Worm (Caenorhabditis elegans) whole organism, midembryonic: ENCODE measurements around the gene T03F6.9.
"Not testable (repeated sequence)": the region's sequence is repeated elsewhere in the genome, so short reads cannot be mapped to it uniquely, and the experiment has no call there.

Source experiments
- T22C8.4 ChIP-seq: fragments of 200-800 bp; sonication (Bioruptor generic); IDR thresholded peaks from 2 replicates; pipeline ENCODE4 v1.3.6; 2022; ENCODE audit warnings: missing genetic modification characterization, missing compliant biosample characterization
- cog-1 ChIP-seq: sonication (generic microtip); optimal IDR thresholded peaks from 2 replicates; lab custom pipeline; 2016; ENCODE audit warnings: missing genetic modification characterization, missing compliant biosample characterization
- flt-1 ChIP-seq: fragments of 200-800 bp; sonication (Bioruptor generic); IDR thresholded peaks from 2 replicates; pipeline ENCODE4 v1.3.6; 2022; ENCODE audit warnings: missing genetic modification characterization, missing compliant biosample characterization
- klf-2 ChIP-seq: fragments of 200-800 bp; sonication (Bioruptor generic); conservative IDR thresholded peaks from 2 replicates; pipeline ENCODE4 v1.3.6; 2022; ENCODE audit warnings: missing genetic modification reagents, missing genetic modification characterization, missing compliant biosample characterization
- med-1 ChIP-seq: sonication (generic microtip); optimal IDR thresholded peaks from 2 replicates; lab custom pipeline; 2017; ENCODE audit warnings: missing genetic modification characterization, mild to moderate bottlenecking, missing compliant biosample characterization, antibody characterized with exemption, missing genetic modification reagents; ENCODE audit not compliant: insufficient read depth
- ref-1 ChIP-seq: fragments of 200-800 bp; sonication (Bioruptor generic); conservative IDR thresholded peaks from 2 replicates; pipeline ENCODE4 v1.3.6; 2022; ENCODE audit warnings: missing genetic modification reagents, missing genetic modification characterization, missing compliant biosample characterization
- tab-1 ChIP-seq: fragments of 200-800 bp; sonication (Bioruptor generic); IDR thresholded peaks from 2 replicates; pipeline ENCODE4 v1.3.6; 2022; ENCODE audit warnings: missing genetic modification characterization, missing compliant biosample characterization
- ztf-23 ChIP-seq: fragments of 200-800 bp; sonication (Bioruptor generic); IDR thresholded peaks from 2 replicates; pipeline ENCODE4 v1.3.6; 2022; ENCODE audit warnings: missing genetic modification reagents, missing genetic modification characterization, missing compliant biosample characterization
- ztf-29 ChIP-seq: fragments of 200-800 bp; sonication (Bioruptor generic); IDR thresholded peaks from 2 replicates; pipeline ENCODE4 v1.3.6; 2022; ENCODE audit warnings: missing genetic modification reagents, missing genetic modification characterization, missing compliant biosample characterization

The T03F6.9 gene

DNA sequence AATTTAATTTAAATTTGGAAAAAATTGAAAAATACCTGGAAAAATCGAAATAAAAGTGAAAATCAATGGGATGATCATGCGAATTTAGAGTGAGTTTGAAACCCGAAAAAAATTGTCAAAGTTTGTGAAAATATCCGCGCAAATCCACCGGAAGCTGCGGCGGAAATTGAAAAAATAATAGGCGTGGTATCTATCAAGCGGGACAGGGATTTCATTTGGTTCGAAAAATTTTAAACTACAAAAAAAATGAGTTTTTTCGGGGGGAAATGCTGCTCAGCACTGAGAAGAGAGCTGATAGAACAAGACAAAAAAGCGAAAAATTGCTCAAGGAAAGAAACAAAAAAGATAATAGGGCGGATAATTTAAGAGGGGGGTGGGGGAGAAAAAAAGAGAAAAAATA, at the start of gene T03F6.9:
TSS of gene T03F6.9 (minus strand) at position 101 of the 400 bp plus-strand sequence.
- TF ChIP-seq ztf-29 (no peak), med-1 (GFP tag; lab: Kevin White, UChicago) (no peak), ztf-23 (no peak), flt-1 (no peak), cog-1 (tag; lab: Kevin White, UChicago) (no peak)

DNA sequence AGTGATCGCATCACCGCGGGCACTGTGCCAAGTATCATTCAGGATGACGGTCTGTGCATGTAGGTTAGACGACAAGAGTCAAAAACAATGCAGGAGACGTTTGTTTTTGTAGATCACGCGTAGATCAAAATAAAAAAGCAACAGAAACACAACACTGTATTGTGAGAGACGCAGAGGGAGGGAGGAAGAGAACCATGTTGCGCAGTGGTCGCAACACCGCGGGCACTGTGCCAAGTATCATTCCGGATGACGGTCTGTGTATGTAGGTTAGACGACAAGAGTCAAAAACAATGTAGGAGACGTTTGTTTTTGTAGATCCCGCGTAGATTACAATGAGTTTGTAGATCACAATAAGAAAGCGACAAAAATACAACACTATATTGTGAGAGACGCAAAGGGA, 48.1 kb upstream of the T03F6.9 start:
- no peak for TF ChIP-seq klf-2

DNA sequence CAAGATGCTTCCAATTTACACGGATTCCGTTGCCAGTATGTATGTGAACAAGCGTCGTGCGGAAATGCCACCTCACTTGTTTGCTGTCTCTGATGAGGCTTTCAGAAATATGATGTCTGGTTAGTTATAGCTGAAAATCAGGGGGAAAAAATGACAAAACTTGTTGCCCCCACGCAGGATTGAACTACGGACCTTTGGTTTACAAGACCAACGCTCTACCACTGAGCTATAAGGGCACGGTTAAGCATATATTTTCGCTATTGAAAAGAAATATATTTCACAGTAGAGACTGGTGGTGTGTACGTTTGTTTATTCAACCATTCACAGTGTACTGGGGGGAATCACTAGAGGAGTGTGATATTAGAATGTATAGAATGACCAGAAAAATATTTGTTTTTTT, 40.3 kb upstream of the T03F6.9 start:
- TF ChIP-seq T22C8.4 (no peak), flt-1 (no peak), ztf-23 (no peak), med-1 (GFP tag; lab: Kevin White, UChicago) (no peak), cog-1 (tag; lab: Kevin White, UChicago) (no peak), tab-1 (GFP tag; lab: Robert Waterston, UW) (no peak), ref-1 (GFP tag; lab: Robert Waterston, UW) (no peak), ztf-29 (no peak), klf-2 (no peak)

DNA sequence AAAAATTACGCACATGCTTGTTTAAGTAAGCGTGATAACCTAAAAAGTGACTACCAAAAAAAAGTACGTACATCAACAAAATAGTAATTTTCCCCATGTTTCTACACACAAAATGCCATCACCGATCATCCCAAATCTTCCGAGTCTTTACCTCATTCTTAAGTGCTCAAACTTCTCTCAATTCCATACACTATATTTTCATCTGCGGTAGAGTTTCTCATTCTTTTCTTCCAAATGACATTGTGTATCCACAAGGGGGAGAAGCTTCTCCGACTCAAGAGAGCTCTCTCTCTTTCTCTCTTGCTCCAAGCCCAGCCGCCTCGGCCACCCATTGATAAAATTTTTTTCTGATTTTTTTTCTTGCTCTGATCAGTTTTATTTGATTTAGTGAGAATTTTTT, 38.6 kb upstream of the T03F6.9 start, which contains the start of gene myo-6:
TSS of gene myo-6 (plus strand) at position 301 of the 400 bp plus-strand sequence.
- TF ChIP-seq ztf-29, result no peak
- TF ChIP-seq tab-1 (GFP tag; lab: Robert Waterston, UW), result no peak
- TF ChIP-seq med-1 (GFP tag; lab: Kevin White, UChicago), result no peak
- no peak for TF ChIP-seq T22C8.4
- TF ChIP-seq flt-1, result no peak
- no peak for TF ChIP-seq ref-1 (GFP tag; lab: Robert Waterston, UW)
- TF ChIP-seq cog-1 (tag; lab: Kevin White, UChicago), result no peak
- TF ChIP-seq klf-2, result no peak
- TF ChIP-seq ztf-23, result no peak

DNA sequence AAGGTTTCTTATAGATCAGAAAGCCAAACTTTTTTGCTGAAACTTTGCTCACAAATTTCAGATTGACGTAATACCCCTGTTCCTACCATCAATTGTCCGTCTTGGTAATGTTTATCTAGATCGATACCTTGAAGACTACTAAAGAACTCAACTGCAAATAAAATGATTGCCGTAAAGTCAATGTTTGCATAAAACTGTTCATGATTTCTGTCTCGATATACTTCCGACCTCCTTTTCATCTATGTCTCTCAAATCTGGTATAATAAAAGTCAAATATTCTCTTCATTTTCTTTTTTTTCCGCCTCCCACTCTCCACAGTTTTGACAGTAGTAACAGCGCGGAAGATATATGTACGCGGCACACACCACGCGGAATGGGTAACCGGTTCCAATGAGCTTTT, 34.6 kb upstream of the T03F6.9 start, which contains the start of gene nas-1:
TSS of gene nas-1 (plus strand) at position 301 of the 400 bp plus-strand sequence.
- no peak for TF ChIP-seq med-1 (GFP tag; lab: Kevin White, UChicago)
- TF ChIP-seq tab-1 (GFP tag; lab: Robert Waterston, UW), result no peak
- no peak for TF ChIP-seq T22C8.4
- TF ChIP-seq ztf-29, result no peak
- no peak for TF ChIP-seq klf-2
- no peak for TF ChIP-seq cog-1 (tag; lab: Kevin White, UChicago)

DNA sequence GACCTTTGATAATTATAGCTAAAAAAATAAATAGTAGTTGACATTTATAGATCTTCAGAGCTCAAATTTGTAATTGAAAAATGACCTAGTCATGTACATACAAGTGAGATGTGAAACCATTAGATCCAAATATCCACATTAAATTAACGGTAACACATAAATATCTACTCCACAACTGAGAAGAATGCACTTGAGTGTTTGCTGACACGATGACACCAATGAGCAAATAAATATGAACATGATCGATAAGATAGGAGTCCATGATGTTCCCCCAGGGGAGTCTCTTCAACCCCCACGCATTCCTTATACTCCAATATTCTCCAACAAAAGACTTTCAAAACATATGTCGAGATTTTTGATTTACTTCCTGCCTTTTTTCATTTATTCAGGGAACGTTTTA, 33.5 kb upstream of the T03F6.9 start, which contains the start of gene ttr-52:
TSS of gene ttr-52 (plus strand) at position 301 of the 400 bp plus-strand sequence.
- TF ChIP-seq ref-1 (GFP tag; lab: Robert Waterston, UW) (no peak), cog-1 (tag; lab: Kevin White, UChicago) (no peak), ztf-23 (no peak)

DNA sequence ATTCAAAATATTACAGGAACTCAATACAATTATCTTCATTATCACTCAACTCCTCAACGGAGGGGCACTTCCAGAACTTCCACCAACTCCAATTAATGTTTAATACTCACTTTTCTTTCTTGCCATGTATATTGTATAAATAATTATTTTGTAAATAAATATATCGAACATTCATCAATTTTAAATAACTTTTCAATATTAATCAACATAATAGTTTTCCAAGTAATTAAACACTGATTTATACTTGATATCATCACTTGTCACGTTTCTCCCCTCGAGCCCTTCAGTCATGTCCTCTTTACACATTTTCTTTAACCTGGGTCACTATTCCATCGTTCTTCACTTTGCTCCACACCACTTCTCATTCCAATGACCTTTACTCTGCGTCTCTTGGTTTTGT, 32.1 kb upstream of the T03F6.9 start, which contains the start of gene mig-18:
TSS of gene mig-18 (plus strand) at position 301 of the 400 bp plus-strand sequence.
- TF ChIP-seq flt-1 (no peak), cog-1 (tag; lab: Kevin White, UChicago) (no peak), T22C8.4 (no peak), ref-1 (GFP tag; lab: Robert Waterston, UW) (no peak), tab-1 (GFP tag; lab: Robert Waterston, UW) (no peak), med-1 (GFP tag; lab: Kevin White, UChicago) (no peak), ztf-29 (no peak), klf-2 (no peak), ztf-23 (no peak)

DNA sequence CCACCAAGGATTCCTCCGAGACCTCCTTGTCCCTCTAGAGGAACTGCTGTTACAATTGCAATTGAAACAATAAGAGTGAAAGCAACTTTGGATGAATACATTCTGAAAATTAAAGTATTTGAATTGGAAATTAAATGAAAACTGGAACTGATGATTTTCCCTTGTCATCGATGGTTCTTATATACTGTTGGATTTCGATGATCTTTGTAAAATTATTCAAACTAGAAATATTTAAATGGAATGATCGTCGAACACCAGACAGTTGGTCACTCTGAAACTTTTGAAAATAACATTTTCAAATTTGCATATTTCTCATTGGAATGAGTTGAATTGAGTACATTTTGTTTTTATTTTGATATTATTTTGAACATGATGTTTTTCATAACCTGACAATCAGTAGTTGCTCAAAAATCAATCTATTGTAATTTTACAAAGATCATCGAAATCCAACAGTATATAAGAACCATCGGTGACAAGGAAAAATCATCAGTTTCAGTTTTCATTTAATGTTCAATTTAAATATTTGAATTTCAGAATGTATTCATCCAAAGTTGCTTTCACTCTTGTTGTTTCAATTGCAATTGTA, 30.9 kb upstream of the T03F6.9 start, which contains the start of the genes srlf-9 and srlf-10:
TSS of gene srlf-9 (minus strand) at position 101 of the 586 bp plus-strand sequence.
TSS of gene srlf-10 (plus strand) at position 536 of the 586 bp plus-strand sequence.
- TF ChIP-seq T22C8.4; tab-1 (GFP tag; lab: Robert Waterston, UW); klf-2: not testable (repeated sequence)

DNA sequence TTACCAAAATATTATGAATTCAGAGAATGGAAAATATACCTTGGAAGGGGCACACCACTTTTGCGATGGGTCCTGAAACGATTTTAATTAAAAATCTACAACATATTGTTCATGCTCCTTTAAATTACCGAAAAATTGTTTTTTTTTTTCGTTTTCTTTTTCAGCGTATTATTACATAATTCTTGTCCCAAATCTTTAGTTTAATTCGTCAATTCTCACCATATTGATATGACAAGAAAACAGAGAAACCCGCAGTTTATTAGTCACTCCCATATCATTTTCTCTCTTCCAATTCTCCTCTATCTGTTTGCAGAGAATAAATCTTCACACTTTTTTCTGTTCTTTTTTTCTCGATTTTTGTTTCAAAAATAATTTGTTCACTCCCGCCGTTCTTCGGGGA, 24.4 kb upstream of the T03F6.9 start, which contains the start of gene F11F1.1:
TSS of gene F11F1.1 (plus strand) at position 301 of the 400 bp plus-strand sequence.
- TF ChIP-seq tab-1 (GFP tag; lab: Robert Waterston, UW) (no peak), klf-2 (no peak), cog-1 (tag; lab: Kevin White, UChicago) (no peak), ztf-29 (no peak), T22C8.4 (no peak), ref-1 (GFP tag; lab: Robert Waterston, UW) (no peak), flt-1 (no peak), ztf-23 (no peak), med-1 (GFP tag; lab: Kevin White, UChicago) (no peak)

DNA sequence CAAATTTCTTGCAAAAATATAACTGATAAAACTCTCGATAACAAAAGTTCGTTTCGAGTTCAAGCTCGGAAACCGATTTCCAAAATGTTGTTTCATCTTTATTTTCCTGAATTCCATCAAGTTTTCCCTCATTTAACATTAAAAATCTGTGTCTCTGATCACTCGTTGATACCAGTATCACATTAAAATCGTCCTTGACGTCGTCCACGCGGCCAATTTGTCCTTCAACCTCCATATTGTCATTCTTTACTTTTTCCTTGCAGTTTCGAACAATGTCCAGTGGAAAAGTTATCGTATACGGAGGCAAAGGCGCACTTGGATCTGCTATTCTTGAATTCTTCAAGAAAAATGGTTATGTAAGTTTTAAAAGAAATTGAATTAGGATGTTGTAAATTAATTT, 22.8 kb upstream of the T03F6.9 start, which contains the start of gene qdpr-1:
TSS of gene qdpr-1 (plus strand) at position 264 of the 400 bp plus-strand sequence.
- TF ChIP-seq ztf-29, result no peak
- no peak for TF ChIP-seq med-1 (GFP tag; lab: Kevin White, UChicago)
- no peak for TF ChIP-seq T22C8.4
- TF ChIP-seq ztf-23, result no peak
- TF ChIP-seq cog-1 (tag; lab: Kevin White, UChicago), result no peak
- TF ChIP-seq tab-1 (GFP tag; lab: Robert Waterston, UW), result no peak
- TF ChIP-seq flt-1, result no peak
- no peak for TF ChIP-seq ref-1 (GFP tag; lab: Robert Waterston, UW)

DNA sequence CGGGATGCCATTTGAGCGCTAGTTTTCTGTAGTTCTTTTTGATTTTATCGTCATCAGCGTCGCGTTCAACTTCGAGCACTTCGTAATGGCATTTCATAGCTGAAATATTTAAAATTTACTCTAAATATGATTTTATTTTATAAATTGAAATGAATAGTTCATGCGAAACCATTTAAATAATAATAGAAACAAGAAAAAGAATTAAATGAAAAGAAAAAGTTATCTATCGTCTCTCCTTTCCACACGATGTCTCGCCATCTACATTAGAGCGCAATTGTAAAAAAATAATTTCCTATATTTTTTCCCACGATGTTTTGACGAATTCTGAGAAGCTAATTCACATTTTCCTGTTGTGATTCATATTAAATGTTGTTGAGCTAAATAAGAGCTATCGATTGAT, 22.4 kb upstream of the T03F6.9 start, which contains the start of gene dnj-17:
TSS of gene dnj-17 (minus strand) at position 101 of the 400 bp plus-strand sequence.
- TF ChIP-seq ztf-29, result no peak
- TF ChIP-seq flt-1, result no peak
- no peak for TF ChIP-seq med-1 (GFP tag; lab: Kevin White, UChicago)
- no peak for TF ChIP-seq cog-1 (tag; lab: Kevin White, UChicago)
- no peak for TF ChIP-seq tab-1 (GFP tag; lab: Robert Waterston, UW)
- no peak for TF ChIP-seq ztf-23
- no peak for TF ChIP-seq T22C8.4
- TF ChIP-seq klf-2, result no peak
- no peak for TF ChIP-seq ref-1 (GFP tag; lab: Robert Waterston, UW)
